Fruit fly (Drosophila melanogaster): Measurements from ENCODE around the gene Ilp8.

The Ilp8 gene

dm6 chr3L:17015663-17016575, 16.0 kb downstream of the Ilp8 start, which contains the start of the genes CG6664 and CG7728 (continued):
- TF ChIP-seq vri (GFP tag; optimal IDR thresholded peaks at IDR 0.05) (no peak), CG3919 (GFP tag; optimal IDR thresholded peaks at IDR 0.05) (peak; percentile 33), net (GFP tag; optimal IDR thresholded peaks at IDR 0.05) (no peak), Met (GFP tag; optimal IDR thresholded peaks at IDR 0.05) (no peak), CG8119 (GFP tag; IDR thresholded peaks at IDR 0.05) (no peak), CG32006 (GFP tag; optimal IDR thresholded peaks at IDR 0.05) (no peak), svp (GFP tag) (no peak), dac (GFP tag; optimal IDR thresholded peaks at IDR 0.05) (peak; percentile 15), CG3032 (tag; optimal IDR thresholded peaks at IDR 0.05) (peak; percentile 64)

- TF ChIP-seq Eip75B (GFP tag; optimal IDR thresholded peaks at IDR 0.05) = peak; percentile 55
- TF ChIP-seq Eip93F (GFP tag; optimal IDR thresholded peaks at IDR 0.05) = no peak
- TF ChIP-seq Hr38 (GFP tag; optimal IDR thresholded peaks at IDR 0.05) = no peak
- TF ChIP-seq lz (GFP tag; optimal IDR thresholded peaks at IDR 0.05) = peak; percentile 66
- TF ChIP-seq fkh (GFP tag; optimal IDR thresholded peaks at IDR 0.05) = peak; percentile 99
- TF ChIP-seq salr (GFP tag; optimal IDR thresholded peaks at IDR 0.05) = peak in 1 of 2 experiments; percentile 65
- TF ChIP-seq Ets96B (tag; optimal IDR thresholded peaks at IDR 0.05) = no peak
- peak; percentile 54 for TF ChIP-seq CG34406 (GFP tag; optimal IDR thresholded peaks at IDR 0.05)
- no peak; the same call in 1 of the 2 replicates for TF ChIP-seq CG15336 (GFP tag; IDR thresholded peaks at IDR 0.05)
- peak; percentile 43 for TF ChIP-seq acj6 (GFP tag; optimal IDR thresholded peaks at IDR 0.05)
- TF ChIP-seq CG8319 (GFP tag; optimal IDR thresholded peaks at IDR 0.05) = peak; percentile 25
- TF ChIP-seq CG10631 (GFP tag; optimal IDR thresholded peaks at IDR 0.05) = no peak
- no peak for TF ChIP-seq Sox15 (GFP tag; optimal IDR thresholded peaks at IDR 0.05)
- TF ChIP-seq svp (GFP tag) = peak; percentile 77
- peak; percentile 30 for TF ChIP-seq vri (GFP tag; optimal IDR thresholded peaks at IDR 0.05)
- peak; percentile 37 for TF ChIP-seq CG31627 (GFP tag; optimal IDR thresholded peaks at IDR 0.05)
- TF ChIP-seq topi (GFP tag; optimal IDR thresholded peaks at IDR 0.05) = peak; percentile 60
- peak; percentile 65 for TF ChIP-seq net (GFP tag; optimal IDR thresholded peaks at IDR 0.05)
- peak; percentile 81 for TF ChIP-seq CG6854 (GFP tag; optimal IDR thresholded peaks at IDR 0.05)
- no peak for TF ChIP-seq CG4318 (GFP tag; optimal IDR thresholded peaks at IDR 0.05)
- peak; percentile 49 for TF ChIP-seq Hr39 (GFP tag; optimal IDR thresholded peaks at IDR 0.05)
- peak; percentile 17 for TF ChIP-seq dsx (GFP tag; optimal IDR thresholded peaks at IDR 0.05; ENCODE audit: poor library complexity, severe bottlenecking)
- TF ChIP-seq eg (GFP tag; IDR thresholded peaks at IDR 0.05) = peak; percentile 39
- TF ChIP-seq spab (GFP tag; optimal IDR thresholded peaks at IDR 0.05) = no peak
- TF ChIP-seq CG3919 (GFP tag; optimal IDR thresholded peaks at IDR 0.05) = peak; percentile 75
- TF ChIP-seq fd59A (GFP tag; optimal IDR thresholded peaks at IDR 0.05) = no peak
- TF ChIP-seq Lpt (GFP tag; optimal IDR thresholded peaks at IDR 0.05) = no peak
- peak; percentile 36 for TF ChIP-seq Ets21C (GFP tag; optimal IDR thresholded peaks at IDR 0.05)
- TF ChIP-seq CG6276 (GFP tag; optimal IDR thresholded peaks at IDR 0.05) = no peak
- TF ChIP-seq Hr4 (GFP tag; optimal IDR thresholded peaks at IDR 0.05) = no peak
- peak; percentile 42 for TF ChIP-seq CG16779 (tag; optimal IDR thresholded peaks at IDR 0.05)
- peak; percentile 63 for TF ChIP-seq cyc (GFP tag; optimal IDR thresholded peaks at IDR 0.05)
- TF ChIP-seq ss (GFP tag; optimal IDR thresholded peaks at IDR 0.05) = peak; percentile 73 to 78
- peak; percentile 51 for TF ChIP-seq CG7368 (GFP tag; optimal IDR thresholded peaks at IDR 0.05)
- peak; percentile 52 for TF ChIP-seq achi (GFP tag; optimal IDR thresholded peaks at IDR 0.05)
- TF ChIP-seq CG8632 (GFP tag; optimal IDR thresholded peaks at IDR 0.05) = peak; percentile 40
- peak; percentile 68 for TF ChIP-seq Met (GFP tag; optimal IDR thresholded peaks at IDR 0.05)
- peak; percentile 52 for TF ChIP-seq pdm3 (GFP tag; optimal IDR thresholded peaks at IDR 0.05)
- no peak for TF ChIP-seq dac (GFP tag; optimal IDR thresholded peaks at IDR 0.05)
- TF ChIP-seq CG1621 (tag; optimal IDR thresholded peaks at IDR 0.05) = peak; percentile 35
- no peak for TF ChIP-seq CG11762 (GFP tag; optimal IDR thresholded peaks at IDR 0.05; ENCODE audit: insufficient read depth)
- TF ChIP-seq CG6808 (GFP tag; optimal IDR thresholded peaks at IDR 0.05) = peak; percentile 69
Measured at dm6 chr3L:17012017-17012719, 19.7 kb downstream of the Ilp8 start, which contains the start of gene CG3764. TSS of gene CG3764 (minus strand) at chr3L:17012565.

Data from whole organism, prepupa.